Worm (Caenorhabditis elegans): ENCODE measurements around the gene F35E12.9.

F35E12.9 gene

ce11 chrV:13703960-13704359 lies 41.0 kb downstream of the F35E12.9 start, which contains the start of gene T01D3.3 (continued):
- TF ChIP-seq nhr-90 (tag; optimal IDR thresholded peaks at IDR 0.05; ENCODE audit: poor library complexity) (no peak), unc-130 (tag; optimal IDR thresholded peaks at IDR 0.05) (peak; percentile 23), nhr-77 (tag; optimal IDR thresholded peaks at IDR 0.05) (no peak), ama-1 (optimal IDR thresholded peaks at IDR 0.05) (no peak), snu-23 (GFP tag; optimal IDR thresholded peaks at IDR 0.05) (no peak), C16A3.4 (tag; optimal IDR thresholded peaks at IDR 0.05) (peak; percentile 36), hlh-4 (tag; optimal IDR thresholded peaks at IDR 0.05) (no peak), sptf-1 (tag; optimal IDR thresholded peaks at IDR 0.05) (no peak), sox-4 (tag; optimal IDR thresholded peaks at IDR 0.05) (no peak), lin-13 (GFP tag; optimal IDR thresholded peaks at IDR 0.05) (no peak)

DNA sequence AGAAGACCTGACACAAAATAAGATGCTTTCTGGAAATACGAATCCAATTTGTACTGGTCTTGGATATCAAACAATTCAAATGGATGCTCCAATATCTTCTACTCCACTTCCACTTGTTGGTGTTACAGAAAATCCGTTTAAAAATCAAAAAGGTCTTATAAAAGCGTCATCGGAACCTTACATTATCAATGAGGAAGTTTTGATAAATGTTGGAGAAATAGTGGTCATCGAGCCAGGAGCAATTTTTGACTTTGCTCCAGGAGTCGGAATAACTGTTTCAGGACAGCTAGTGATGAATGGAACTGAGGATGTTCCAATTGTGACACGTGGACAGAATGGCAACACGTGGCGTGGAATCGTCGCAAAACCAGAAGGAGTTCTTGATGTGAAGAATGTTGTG lies 50.8 kb downstream of the F35E12.9 start:
- no peak for TF ChIP-seq C16A3.4 (tag; optimal IDR thresholded peaks at IDR 0.05)
- no peak for TF ChIP-seq ceh-8 (GFP tag; optimal IDR thresholded peaks at IDR 0.05)
- TF ChIP-seq nhr-76 (tag; optimal IDR thresholded peaks at IDR 0.05): no peak
- TF ChIP-seq efl-1 (optimal IDR thresholded peaks at IDR 0.05): no peak
- peak in 1 of 2 experiments; percentile 91 for TF ChIP-seq efl-1 (GFP tag; optimal IDR thresholded peaks at IDR 0.05 in 1 of 2)
- TF ChIP-seq nhr-77 (tag; optimal IDR thresholded peaks at IDR 0.05): no peak
- TF ChIP-seq ets-5 (GFP tag; IDR thresholded peaks at IDR 0.05): no peak
- no peak for TF ChIP-seq aha-1 (tag; optimal IDR thresholded peaks at IDR 0.05)
